Worm (Caenorhabditis elegans) whole organism, midembryonic: ENCODE results near the gene Y56A3A.22.

Experiments used
- T22C8.4 ChIP-seq: fragments of 200-800 bp; sonication (Bioruptor generic); IDR thresholded peaks from 2 replicates; pipeline ENCODE4 v1.3.6; 2022; ENCODE audit warnings: missing genetic modification characterization, missing compliant biosample characterization
- flt-1 ChIP-seq: fragments of 200-800 bp; sonication (Bioruptor generic); IDR thresholded peaks from 2 replicates; pipeline ENCODE4 v1.3.6; 2022; ENCODE audit warnings: missing genetic modification characterization, missing compliant biosample characterization
- klf-2 ChIP-seq: fragments of 200-800 bp; sonication (Bioruptor generic); conservative IDR thresholded peaks from 2 replicates; pipeline ENCODE4 v1.3.6; 2022; ENCODE audit warnings: missing genetic modification reagents, missing genetic modification characterization, missing compliant biosample characterization
- med-1 ChIP-seq: sonication (generic microtip); optimal IDR thresholded peaks from 2 replicates; lab custom pipeline; 2017; ENCODE audit warnings: missing genetic modification characterization, mild to moderate bottlenecking, missing compliant biosample characterization, antibody characterized with exemption, missing genetic modification reagents; ENCODE audit not compliant: insufficient read depth
- ref-1 ChIP-seq: fragments of 200-800 bp; sonication (Bioruptor generic); conservative IDR thresholded peaks from 2 replicates; pipeline ENCODE4 v1.3.6; 2022; ENCODE audit warnings: missing genetic modification reagents, missing genetic modification characterization, missing compliant biosample characterization
- tab-1 ChIP-seq: fragments of 200-800 bp; sonication (Bioruptor generic); IDR thresholded peaks from 2 replicates; pipeline ENCODE4 v1.3.6; 2022; ENCODE audit warnings: missing genetic modification characterization, missing compliant biosample characterization
- ztf-23 ChIP-seq: fragments of 200-800 bp; sonication (Bioruptor generic); IDR thresholded peaks from 2 replicates; pipeline ENCODE4 v1.3.6; 2022; ENCODE audit warnings: missing genetic modification reagents, missing genetic modification characterization, missing compliant biosample characterization
- ztf-29 ChIP-seq: fragments of 200-800 bp; sonication (Bioruptor generic); IDR thresholded peaks from 2 replicates; pipeline ENCODE4 v1.3.6; 2022; ENCODE audit warnings: missing genetic modification reagents, missing genetic modification characterization, missing compliant biosample characterization

DNA sequence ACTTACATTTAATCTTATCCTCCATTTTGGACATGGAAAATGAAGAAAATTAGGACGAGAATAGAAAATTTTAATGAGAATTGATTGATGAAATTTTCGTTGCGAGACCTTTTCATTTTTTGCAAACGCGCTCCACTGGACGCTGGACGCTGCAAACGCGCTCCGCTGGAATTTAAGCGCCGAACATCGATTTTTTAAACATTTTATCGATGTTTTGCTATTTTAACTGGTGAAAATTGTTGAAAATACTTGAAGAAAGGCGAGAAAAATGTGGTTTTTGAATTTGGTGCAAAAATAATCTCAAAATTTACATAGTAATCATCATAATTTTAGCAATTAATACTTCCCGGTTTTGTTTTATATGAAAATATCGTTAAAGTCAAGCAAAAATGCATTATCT is 28.6 kb upstream of the Y56A3A.22 start, which contains the start of gene Y56A3A.41:
- no peak for TF ChIP-seq ztf-23 (GFP tag; lab: Robert Waterston, UW)
- no peak for TF ChIP-seq flt-1 (GFP tag; lab: Robert Waterston, UW)
- no peak for TF ChIP-seq T22C8.4 (GFP tag; lab: Robert Waterston, UW)
- TF ChIP-seq tab-1 (GFP tag; lab: Robert Waterston, UW), result no peak
- TF ChIP-seq med-1 (GFP tag; lab: Kevin White, UChicago), result no peak
- TF ChIP-seq ztf-29 (GFP tag; lab: Robert Waterston, UW), result no peak
- TF ChIP-seq ref-1 (GFP tag; lab: Robert Waterston, UW), result no peak
- TF ChIP-seq klf-2 (GFP tag; lab: Robert Waterston, UW), result no peak
